Worm (Caenorhabditis elegans) whole organism, L2 larva: ENCODE results near the gene flp-1.
A peak's percentile ranks its signal among the peaks of the same experiment; 100 is the strongest.

Source experiments
- C34F6.9 ChIP-seq: fragments of 150-350 bp; optimal IDR thresholded peaks from 2 replicates; lab custom pipeline; 2014; ENCODE audit warnings: missing biosample characterization, missing genetic modification characterization
- F13H6.1 ChIP-seq: sonication (generic microtip); optimal IDR thresholded peaks from 2 replicates; lab custom pipeline; 2016; ENCODE audit warnings: missing genetic modification characterization, missing compliant biosample characterization
- R02D3.7 ChIP-seq: fragments of 150-350 bp; optimal IDR thresholded peaks from 2 replicates; lab custom pipeline; 2014; ENCODE audit warnings: missing biosample characterization, missing genetic modification characterization
- Y55F3AM.14 ChIP-seq: fragments of 200-800 bp; sonication (Bioruptor generic); optimal IDR thresholded peaks from 2 replicates; lab custom pipeline; 2018; ENCODE audit warnings: mild to moderate bottlenecking, missing genetic modification characterization, missing compliant biosample characterization
- alr-1 ChIP-seq: fragments of 150-350 bp; optimal IDR thresholded peaks from 2 replicates; lab custom pipeline; 2014; ENCODE audit warnings: missing biosample characterization, missing genetic modification characterization
- aly-2 ChIP-seq: fragments of 150-350 bp; optimal IDR thresholded peaks from 2 replicates; lab custom pipeline; 2014; ENCODE audit warnings: missing biosample characterization, missing genetic modification characterization
- ama-1 ChIP-seq: fragments of 150-350 bp; optimal IDR thresholded peaks from 2 replicates; lab custom pipeline; 2018; ENCODE audit warnings: inconsistent platforms
- blmp-1 ChIP-seq: sonication (generic microtip); optimal IDR thresholded peaks from 2 replicates; lab custom pipeline; 2017; ENCODE audit warnings: missing genetic modification characterization, mild to moderate bottlenecking, missing compliant biosample characterization, antibody characterized with exemption, moderate library complexity; ENCODE audit not compliant: insufficient read depth
- ceh-16 ChIP-seq: fragments of 150-350 bp; optimal IDR thresholded peaks from 2 replicates; lab custom pipeline; 2014; ENCODE audit warnings: missing biosample characterization, missing genetic modification characterization
- ceh-82 ChIP-seq: fragments of 150-350 bp; optimal IDR thresholded peaks from 2 replicates; lab custom pipeline; 2014; ENCODE audit warnings: missing biosample characterization, missing genetic modification characterization
- crh-2 ChIP-seq: sonication (generic microtip); optimal IDR thresholded peaks from 2 replicates; lab custom pipeline; 2017; ENCODE audit warnings: missing biosample characterization, missing genetic modification characterization
- dmd-4 ChIP-seq: sonication (generic microtip); optimal IDR thresholded peaks from 2 replicates; lab custom pipeline; 2017; ENCODE audit warnings: missing biosample characterization, missing genetic modification characterization
- elt-1 ChIP-seq: fragments of 150-350 bp; optimal IDR thresholded peaks from 2 replicates; lab custom pipeline; 2014; ENCODE audit warnings: missing biosample characterization, missing genetic modification characterization
- elt-3 ChIP-seq: sonication (generic microtip); optimal IDR thresholded peaks from 2 replicates; lab custom pipeline; 2017; ENCODE audit warnings: missing biosample characterization, missing genetic modification characterization
- fos-1 ChIP-seq: fragments of 150-350 bp; optimal IDR thresholded peaks from 2 replicates; lab custom pipeline; 2014; ENCODE audit warnings: missing biosample characterization, missing genetic modification characterization
- gmeb-1 ChIP-seq: fragments of 150-350 bp; optimal IDR thresholded peaks from 2 replicates; lab custom pipeline; 2014; ENCODE audit warnings: missing biosample characterization, missing genetic modification characterization
- lin-11 ChIP-seq: fragments of 150-350 bp; sonication (generic microtip); optimal IDR thresholded peaks from 2 replicates; lab custom pipeline; 2014; ENCODE audit warnings: missing biosample characterization, missing genetic modification characterization, inconsistent platforms, mixed read lengths
- lin-39 ChIP-seq: fragments of 150-350 bp; optimal IDR thresholded peaks from 2 replicates; lab custom pipeline; 2014; ENCODE audit warnings: missing biosample characterization, missing genetic modification reagents, missing genetic modification characterization
- mdl-1 ChIP-seq, 2 experiments: fragments of 150-350 bp in 1 of 2; sonication (generic microtip) in 1 of 2; optimal IDR thresholded peaks; 2 replicates each; lab custom pipeline; 2017; ENCODE audit warnings: missing biosample characterization in 2 of 2, missing genetic modification characterization in 2 of 2
- nhr-10 ChIP-seq: sonication (generic microtip); optimal IDR thresholded peaks from 2 replicates; lab custom pipeline; 2017; ENCODE audit warnings: missing biosample characterization, missing genetic modification characterization
- nhr-11 ChIP-seq: fragments of 150-350 bp; optimal IDR thresholded peaks from 2 replicates; lab custom pipeline; 2014; ENCODE audit warnings: missing biosample characterization, missing genetic modification characterization
- nhr-12 ChIP-seq: fragments of 150-350 bp; optimal IDR thresholded peaks from 2 replicates; lab custom pipeline; 2014; ENCODE audit warnings: missing biosample characterization, missing genetic modification characterization
- nhr-21 ChIP-seq: fragments of 150-350 bp; optimal IDR thresholded peaks from 2 replicates; lab custom pipeline; 2014; ENCODE audit warnings: missing biosample characterization, missing genetic modification characterization
- nhr-23 ChIP-seq: fragments of 150-350 bp; optimal IDR thresholded peaks from 2 replicates; lab custom pipeline; 2014; ENCODE audit warnings: missing biosample characterization, missing genetic modification reagents, missing genetic modification characterization
- nhr-237 ChIP-seq: fragments of 150-350 bp; optimal IDR thresholded peaks from 2 replicates; lab custom pipeline; 2014; ENCODE audit warnings: missing biosample characterization, missing genetic modification characterization
- nhr-25 ChIP-seq: fragments of 150-350 bp; sonication (generic microtip); optimal IDR thresholded peaks from 3 replicates; lab custom pipeline; 2014; ENCODE audit warnings: missing biosample characterization, missing genetic modification characterization
- nhr-6 ChIP-seq: fragments of 150-350 bp; optimal IDR thresholded peaks from 2 replicates; lab custom pipeline; 2014; ENCODE audit warnings: missing biosample characterization, missing genetic modification characterization
- nhr-77 ChIP-seq: fragments of 150-350 bp; optimal IDR thresholded peaks from 2 replicates; lab custom pipeline; 2014; ENCODE audit warnings: missing biosample characterization, missing genetic modification characterization
- peb-1 ChIP-seq: fragments of 150-350 bp; optimal IDR thresholded peaks from 2 replicates; lab custom pipeline; 2014; ENCODE audit warnings: missing biosample characterization, missing genetic modification characterization
- sma-3 ChIP-seq: sonication (generic microtip); optimal IDR thresholded peaks from 2 replicates; lab custom pipeline; 2016; ENCODE audit warnings: missing genetic modification reagents, missing genetic modification characterization, missing compliant biosample characterization
- snpc-4 ChIP-seq: fragments of 150-350 bp; optimal IDR thresholded peaks from 2 replicates; lab custom pipeline; 2014; ENCODE audit warnings: missing biosample characterization, missing genetic modification characterization
- unc-55 ChIP-seq: fragments of 150-350 bp; sonication (generic microtip); optimal IDR thresholded peaks from 3 replicates; lab custom pipeline; 2014; ENCODE audit warnings: missing biosample characterization, missing genetic modification reagents, missing genetic modification characterization
- unc-62 ChIP-seq: fragments of 150-350 bp; optimal IDR thresholded peaks from 2 replicates; lab custom pipeline; 2014; ENCODE audit warnings: missing biosample characterization, missing genetic modification reagents, missing genetic modification characterization
- zag-1 ChIP-seq: fragments of 150-350 bp; optimal IDR thresholded peaks from 2 replicates; lab custom pipeline; 2014; ENCODE audit warnings: missing biosample characterization, missing genetic modification characterization
- ztf-11 ChIP-seq: sonication (generic microtip); optimal IDR thresholded peaks from 2 replicates; lab custom pipeline; 2017; ENCODE audit warnings: missing biosample characterization, missing genetic modification characterization
- ztf-4 ChIP-seq: fragments of 150-350 bp; optimal IDR thresholded peaks from 2 replicates; lab custom pipeline; 2014; ENCODE audit warnings: missing biosample characterization, missing genetic modification characterization

flp-1 gene

ce11 chrIV:9112019-9112418 is 32.5 kb upstream of the flp-1 start:
- peak; percentile 76 for TF ChIP-seq blmp-1 (tag; lab: Kevin White, UChicago)
- TF ChIP-seq elt-1 (tag; lab: Kevin White, UChicago) = no peak
- TF ChIP-seq nhr-21 (tag; lab: Kevin White, UChicago) = peak; percentile 0
- TF ChIP-seq fos-1 = peak; percentile 93
- TF ChIP-seq F13H6.1 (tag; lab: Kevin White, UChicago) = no peak

DNA sequence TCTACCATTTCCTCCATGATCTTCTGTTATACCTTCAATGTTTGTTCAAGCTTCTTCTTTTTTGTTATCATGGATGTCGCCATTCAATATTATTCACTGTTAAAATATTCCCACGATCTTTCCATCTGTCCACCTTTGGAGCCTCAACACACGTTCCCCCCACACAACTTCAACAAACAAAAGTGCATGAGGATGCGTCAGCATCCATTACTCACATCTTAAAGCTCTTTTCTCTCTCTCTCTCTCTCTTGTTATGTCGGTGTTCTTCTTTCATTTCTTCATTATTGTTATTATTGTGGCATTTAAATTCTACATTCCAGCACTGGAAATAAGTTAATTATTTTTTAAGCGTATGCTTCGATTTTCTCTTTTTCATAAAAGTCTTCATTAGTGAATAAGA is 30.4 kb upstream of the flp-1 start:
- TF ChIP-seq nhr-12 (tag; lab: Kevin White, UChicago) (no peak), F13H6.1 (tag; lab: Kevin White, UChicago) (no peak), nhr-25 (tag; lab: Kevin White, UChicago) (no peak), R02D3.7 (tag; lab: Kevin White, UChicago) (no peak), lin-39 (no peak), alr-1 (tag; lab: Kevin White, UChicago) (no peak), unc-62 (no peak), nhr-23 (tag; lab: Kevin White, UChicago) (no peak), gmeb-1 (tag; lab: Kevin White, UChicago) (no peak), ama-1 (lab: Kevin White, UChicago) (no peak), blmp-1 (tag; lab: Kevin White, UChicago) (no peak), C34F6.9 (no peak), ztf-11 (tag; lab: Kevin White, UChicago) (no peak), Y55F3AM.14 (no peak), peb-1 (tag; lab: Kevin White, UChicago) (no peak), zag-1 (tag; lab: Kevin White, UChicago) (no peak), sma-3 (GFP tag; lab: Kevin White, UChicago) (no peak)

ce11 chrIV:9116452-9116851 is 28.1 kb upstream of the flp-1 start:
- no peak for TF ChIP-seq nhr-10
- TF ChIP-seq fos-1 = peak; percentile 89
- TF ChIP-seq, all 48 proteins: peak for 1

ce11 chrIV:9117700-9118099 is 26.8 kb upstream of the flp-1 start:
- TF ChIP-seq nhr-25 (tag; lab: Kevin White, UChicago) (no peak), alr-1 (tag; lab: Kevin White, UChicago) (no peak), elt-3 (tag; lab: Kevin White, UChicago) (no peak), lin-39 (no peak)

- TF ChIP-seq aly-2 (tag; lab: Kevin White, UChicago) (no peak), crh-2 (tag; lab: Kevin White, UChicago) (peak; percentile 12), ceh-16 (tag; lab: Kevin White, UChicago) (no peak), fos-1 (peak; percentile 16), snpc-4 (tag; lab: Kevin White, UChicago) (no peak), F13H6.1 (tag; lab: Kevin White, UChicago) (peak; percentile 53)
- TF ChIP-seq, all 48 proteins: peak for 3
Observed at ce11 chrIV:9118348-9118747, 26.2 kb upstream of the flp-1 start.

ce11 chrIV:9118792-9119191 is 25.7 kb upstream of the flp-1 start, which contains the start of gene nrfl-1:
nrfl-1 (plus strand) TSS chrIV:9119092.
- no peak for TF ChIP-seq dmd-4 (tag; lab: Kevin White, UChicago)
- no peak for TF ChIP-seq nhr-10
- TF ChIP-seq blmp-1 (tag; lab: Kevin White, UChicago) = no peak
- TF ChIP-seq nhr-6 (tag; lab: Kevin White, UChicago) = no peak
- no peak for TF ChIP-seq gmeb-1 (tag; lab: Kevin White, UChicago)
- no peak for TF ChIP-seq nhr-21 (tag; lab: Kevin White, UChicago)
- no peak for TF ChIP-seq nhr-237 (tag; lab: Kevin White, UChicago)
- TF ChIP-seq ama-1 (lab: Kevin White, UChicago) = no peak
- no peak for TF ChIP-seq mdl-1 (tag; optimal IDR thresholded peaks at IDR 0.05; lab: Kevin White, UChicago)
- TF ChIP-seq lin-39 = no peak
- TF ChIP-seq unc-55 (GFP tag; lab: Kevin White, UChicago) = no peak
- TF ChIP-seq nhr-77 (tag; lab: Kevin White, UChicago) = no peak
- no peak for TF ChIP-seq ztf-11 (tag; lab: Kevin White, UChicago)
- TF ChIP-seq ceh-82 = no peak
- TF ChIP-seq ztf-4 (tag; lab: Kevin White, UChicago) = no peak
- TF ChIP-seq nhr-11 (tag; lab: Kevin White, UChicago) = no peak
- TF ChIP-seq alr-1 (tag; lab: Kevin White, UChicago) = no peak
- TF ChIP-seq elt-3 (tag; lab: Kevin White, UChicago) = no peak
- TF ChIP-seq lin-11 = no peak
